Fruit fly (Drosophila melanogaster): ENCODE results near the gene CG10031.

DNA sequence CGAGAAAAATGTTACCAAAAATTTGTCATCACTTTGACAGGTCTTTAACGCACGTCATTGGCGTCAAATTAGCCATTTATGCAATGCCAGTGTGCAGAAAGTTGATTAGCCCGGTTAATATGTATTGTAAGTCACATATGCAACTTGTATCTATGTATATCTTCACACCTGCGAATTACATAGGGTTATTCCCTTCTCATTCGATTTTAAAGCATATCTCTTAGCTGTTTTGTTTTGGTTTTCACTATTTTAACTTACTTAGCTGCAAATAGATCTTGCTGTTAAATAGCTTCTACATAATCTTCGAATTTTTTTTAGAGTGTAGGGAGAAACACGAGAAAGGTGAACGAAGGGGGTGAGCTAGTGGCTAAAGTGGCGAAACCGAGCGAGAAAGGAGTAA is 32.2 kb upstream of the CG10031 start:
- TF ChIP-seq usp (GFP tag; optimal IDR thresholded peaks at IDR 0.05) (no peak), EcR (GFP tag; optimal IDR thresholded peaks at IDR 0.05) (no peak), psq (optimal IDR thresholded peaks at IDR 0.05) (no peak)
